Worm (Caenorhabditis elegans) whole organism, L3 larva: Measurements from ENCODE around the gene R09A8.2.
A peak's percentile ranks its signal among the peaks of the same experiment; 100 is the strongest.

Experiments used
- R02D3.7 ChIP-seq: fragments of 150-350 bp; optimal IDR thresholded peaks from 2 replicates; lab custom pipeline; 2014; ENCODE audit warnings: missing biosample characterization, missing genetic modification characterization
- ZK546.5 ChIP-seq: sonication (generic microtip); optimal IDR thresholded peaks from 2 replicates; lab custom pipeline; 2017; ENCODE audit warnings: missing biosample characterization, missing genetic modification characterization
- aly-2 ChIP-seq: fragments of 150-350 bp; optimal IDR thresholded peaks from 2 replicates; lab custom pipeline; 2014; ENCODE audit warnings: missing biosample characterization, missing genetic modification characterization
- ama-1 ChIP-seq: fragments of 150-350 bp; optimal IDR thresholded peaks from 2 replicates; lab custom pipeline; 2018
- ceh-16 ChIP-seq: sonication (generic microtip); optimal IDR thresholded peaks from 2 replicates; lab custom pipeline; 2017; ENCODE audit warnings: missing biosample characterization, missing genetic modification characterization
- ceh-28 ChIP-seq: fragments of 150-350 bp; optimal IDR thresholded peaks from 2 replicates; lab custom pipeline; 2014; ENCODE audit warnings: missing biosample characterization, missing genetic modification reagents, missing genetic modification characterization
- ceh-82 ChIP-seq: fragments of 150-350 bp; optimal IDR thresholded peaks from 2 replicates; lab custom pipeline; 2014; ENCODE audit warnings: missing biosample characterization, missing genetic modification characterization
- ceh-9 ChIP-seq: sonication (generic microtip); optimal IDR thresholded peaks from 2 replicates; lab custom pipeline; 2018; ENCODE audit warnings: missing biosample characterization, missing genetic modification characterization
- daf-12 ChIP-seq: fragments of 150-350 bp; optimal IDR thresholded peaks from 2 replicates; lab custom pipeline; 2014; ENCODE audit warnings: missing biosample characterization, missing genetic modification reagents, missing genetic modification characterization
- egl-27 ChIP-seq: sonication (generic microtip); optimal IDR thresholded peaks from 4 replicates; lab custom pipeline; 2017; ENCODE audit warnings: missing biosample characterization, missing genetic modification reagents, missing genetic modification characterization
- egl-5 ChIP-seq: fragments of 150-350 bp; optimal IDR thresholded peaks from 2 replicates; lab custom pipeline; 2017; ENCODE audit warnings: missing biosample characterization, missing genetic modification reagents, missing genetic modification characterization, inconsistent platforms
- elt-1 ChIP-seq: fragments of 150-350 bp; optimal IDR thresholded peaks from 2 replicates; lab custom pipeline; 2014; ENCODE audit warnings: missing biosample characterization, missing genetic modification characterization
- elt-2 ChIP-seq: sonication (generic microtip); optimal IDR thresholded peaks from 2 replicates; lab custom pipeline; 2016; ENCODE audit warnings: missing genetic modification reagents, mild to moderate bottlenecking, missing genetic modification characterization, missing compliant biosample characterization
- elt-3 ChIP-seq, 3 experiments: fragments of 150-350 bp in 1 of 3; sonication (generic microtip) in 2 of 3; optimal IDR thresholded peaks; 2 replicates in 2 of 3; 4 replicates in 1 of 3; lab custom pipeline; 2014 to 2017; ENCODE audit warnings: missing biosample characterization in 3 of 3, missing genetic modification characterization in 3 of 3
- fkh-10 ChIP-seq: sonication (generic microtip); optimal IDR thresholded peaks from 2 replicates; lab custom pipeline; 2017; ENCODE audit warnings: missing biosample characterization, missing genetic modification reagents, missing genetic modification characterization
- fkh-2 ChIP-seq: fragments of 150-350 bp; optimal IDR thresholded peaks from 2 replicates; lab custom pipeline; 2014; ENCODE audit warnings: missing biosample characterization, missing genetic modification reagents, missing genetic modification characterization
- hmg-11 ChIP-seq: sonication (generic microtip); optimal IDR thresholded peaks from 2 replicates; lab custom pipeline; 2016; ENCODE audit warnings: missing genetic modification characterization, missing compliant biosample characterization
- jun-1 ChIP-seq: fragments of 150-350 bp; optimal IDR thresholded peaks from 2 replicates; lab custom pipeline; 2014; ENCODE audit warnings: missing biosample characterization, missing genetic modification reagents, missing genetic modification characterization
- lin-15B ChIP-seq: fragments of 150-350 bp; optimal IDR thresholded peaks from 2 replicates; lab custom pipeline; 2014; ENCODE audit warnings: missing biosample characterization, missing genetic modification characterization
- lin-39 ChIP-seq: fragments of 150-350 bp; optimal IDR thresholded peaks from 2 replicates; lab custom pipeline; 2018; ENCODE audit warnings: missing biosample characterization, missing genetic modification reagents, missing genetic modification characterization
- lsy-12 ChIP-seq: sonication (generic microtip); optimal IDR thresholded peaks from 2 replicates; lab custom pipeline; 2016; ENCODE audit warnings: mild to moderate bottlenecking, missing genetic modification characterization, missing compliant biosample characterization
- mdl-1 ChIP-seq: fragments of 150-350 bp; optimal IDR thresholded peaks from 2 replicates; lab custom pipeline; 2014; ENCODE audit warnings: missing biosample characterization, missing genetic modification characterization
- mml-1 ChIP-seq: fragments of 150-350 bp; sonication (generic microtip); optimal IDR thresholded peaks from 3 replicates; lab custom pipeline; 2014; ENCODE audit warnings: missing biosample characterization, missing genetic modification characterization
- nfya-1 ChIP-seq: sonication (generic microtip); optimal IDR thresholded peaks from 2 replicates; lab custom pipeline; 2017; ENCODE audit warnings: missing genetic modification characterization, mild to moderate bottlenecking, missing compliant biosample characterization, antibody characterized with exemption, moderate library complexity; ENCODE audit not compliant: insufficient read depth
- nhr-11 ChIP-seq: fragments of 150-350 bp; optimal IDR thresholded peaks from 2 replicates; lab custom pipeline; 2014; ENCODE audit warnings: missing biosample characterization, missing genetic modification characterization
- nhr-12 ChIP-seq: fragments of 150-350 bp; optimal IDR thresholded peaks from 2 replicates; lab custom pipeline; 2014; ENCODE audit warnings: missing biosample characterization, missing genetic modification characterization
- nhr-23 ChIP-seq: fragments of 150-350 bp; optimal IDR thresholded peaks from 2 replicates; lab custom pipeline; 2014; ENCODE audit warnings: missing biosample characterization, missing genetic modification reagents, missing genetic modification characterization
- nhr-237 ChIP-seq: fragments of 150-350 bp; optimal IDR thresholded peaks from 2 replicates; lab custom pipeline; 2014; ENCODE audit warnings: missing biosample characterization, missing genetic modification characterization
- nhr-25 ChIP-seq: sonication (generic microtip); optimal IDR thresholded peaks from 2 replicates; lab custom pipeline; 2017; ENCODE audit warnings: missing biosample characterization, missing genetic modification characterization
- nhr-43 ChIP-seq: sonication (generic microtip); optimal IDR thresholded peaks from 2 replicates; lab custom pipeline; 2016; ENCODE audit warnings: mild to moderate bottlenecking, missing genetic modification characterization, missing compliant biosample characterization; ENCODE audit not compliant: poor library complexity, severe bottlenecking
- nhr-67 ChIP-seq: fragments of 150-350 bp; optimal IDR thresholded peaks from 2 replicates; lab custom pipeline; 2014; ENCODE audit warnings: missing biosample characterization, missing genetic modification characterization
- nhr-76 ChIP-seq: fragments of 150-350 bp; sonication (generic microtip); optimal IDR thresholded peaks from 5 replicates; lab custom pipeline; 2014; ENCODE audit warnings: missing biosample characterization, missing genetic modification characterization
- nhr-77 ChIP-seq: fragments of 150-350 bp; optimal IDR thresholded peaks from 2 replicates; lab custom pipeline; 2014; ENCODE audit warnings: missing biosample characterization, missing genetic modification characterization
- pha-4 ChIP-seq: fragments of 150-350 bp; optimal IDR thresholded peaks from 2 replicates; lab custom pipeline; 2014; ENCODE audit warnings: missing biosample characterization, missing genetic modification reagents, missing genetic modification characterization
- pqm-1 ChIP-seq: fragments of 150-350 bp; optimal IDR thresholded peaks from 2 replicates; lab custom pipeline; 2017; ENCODE audit warnings: missing biosample characterization, missing genetic modification characterization, inconsistent platforms
- sea-2 ChIP-seq: fragments of 150-350 bp; sonication (generic microtip); optimal IDR thresholded peaks from 4 replicates; lab custom pipeline; 2014; ENCODE audit warnings: missing biosample characterization, missing genetic modification reagents, missing genetic modification characterization
- skn-1 ChIP-seq: fragments of 150-350 bp; optimal IDR thresholded peaks from 2 replicates; lab custom pipeline; 2014; ENCODE audit warnings: missing biosample characterization, missing genetic modification characterization
- tbx-2 ChIP-seq: sonication (generic microtip); optimal IDR thresholded peaks from 2 replicates; lab custom pipeline; 2016; ENCODE audit warnings: mild to moderate bottlenecking, missing genetic modification characterization, missing compliant biosample characterization
- unc-39 ChIP-seq: sonication (generic microtip); optimal IDR thresholded peaks from 4 replicates; lab custom pipeline; 2017; ENCODE audit warnings: missing biosample characterization, missing genetic modification characterization
- unc-62 ChIP-seq: fragments of 150-350 bp; sonication (generic microtip); optimal IDR thresholded peaks from 4 replicates; lab custom pipeline; 2014; ENCODE audit warnings: missing biosample characterization, missing genetic modification reagents, missing genetic modification characterization
- zag-1 ChIP-seq: fragments of 150-350 bp; optimal IDR thresholded peaks from 2 replicates; lab custom pipeline; 2014; ENCODE audit warnings: missing biosample characterization, missing genetic modification characterization
- ztf-11 ChIP-seq: fragments of 150-350 bp; optimal IDR thresholded peaks from 2 replicates; lab custom pipeline; 2014; ENCODE audit warnings: missing biosample characterization, missing genetic modification characterization
- ztf-4 ChIP-seq: fragments of 150-350 bp; optimal IDR thresholded peaks from 2 replicates; lab custom pipeline; 2014; ENCODE audit warnings: missing biosample characterization, missing genetic modification characterization

R09A8.2 gene

ce11 chrX:12665799-12666198 lies 46.5 kb downstream of the R09A8.2 start:
- no peak for TF ChIP-seq ZK546.5
- peak; percentile 82 for TF ChIP-seq ama-1 (lab: Kevin White, UChicago)
- TF ChIP-seq pqm-1 (tag; lab: Kevin White, UChicago) = no peak
- TF ChIP-seq ceh-16 (tag; lab: Kevin White, UChicago) = no peak

- TF ChIP-seq nhr-43 (tag; lab: Kevin White, UChicago) (no peak), nfya-1 (tag; lab: Kevin White, UChicago) (peak; percentile 14), daf-12 (tag; lab: Kevin White, UChicago) (no peak), zag-1 (tag; lab: Kevin White, UChicago) (no peak), nhr-25 (tag; lab: Kevin White, UChicago) (peak; percentile 20), lin-15B (tag; lab: Kevin White, UChicago) (no peak), pha-4 (tag; lab: Kevin White, UChicago) (peak; percentile 49), elt-2 (tag; lab: Kevin White, UChicago) (peak; percentile 43)
Observed at ce11 chrX:12667804-12668511, 48.7 kb downstream of the R09A8.2 start, which contains the start of gene nhr-17. Gene nhr-17, minus strand, starts transcription at chrX:12667854.

ce11 chrX:12668941-12669501 lies 49.8 kb downstream of the R09A8.2 start:
- TF ChIP-seq ceh-82 (tag; lab: Kevin White, UChicago) = no peak
- no peak for TF ChIP-seq aly-2 (tag; lab: Kevin White, UChicago)
- no peak for TF ChIP-seq unc-62 (GFP tag; lab: Kevin White, UChicago)
- peak; percentile 41 for TF ChIP-seq nhr-11
- no peak for TF ChIP-seq elt-3 (tag; optimal IDR thresholded peaks at IDR 0.05; lab: Kevin White, UChicago)
- TF ChIP-seq, all 47 proteins: peak for 1

- peak; percentile 66 for TF ChIP-seq ama-1 (lab: Kevin White, UChicago)
- peak; percentile 27 for TF ChIP-seq mdl-1
- no peak for TF ChIP-seq mml-1 (tag; lab: Kevin White, UChicago)
- no peak for TF ChIP-seq jun-1
- peak; percentile 26 for TF ChIP-seq ceh-82 (tag; lab: Kevin White, UChicago)
- peak; percentile 64 for TF ChIP-seq elt-2 (tag; lab: Kevin White, UChicago)
- peak; percentile 84 for TF ChIP-seq fkh-10 (GFP tag; lab: Kevin White, UChicago)
- no peak for TF ChIP-seq nhr-67
- TF ChIP-seq lin-39 (tag; lab: Kevin White, UChicago) = peak; percentile 54
- peak; percentile 41 for TF ChIP-seq lsy-12 (tag; lab: Kevin White, UChicago)
- peak; percentile 25 for TF ChIP-seq skn-1
- TF ChIP-seq ZK546.5 = no peak
- no peak for TF ChIP-seq ceh-9 (tag; lab: Kevin White, UChicago)
- no peak for TF ChIP-seq R02D3.7
- TF ChIP-seq ztf-11 (tag; lab: Kevin White, UChicago) = no peak
- peak; percentile 70 for TF ChIP-seq ceh-28 (tag; lab: Kevin White, UChicago)
- peak; percentile 23 for TF ChIP-seq lin-15B (tag; lab: Kevin White, UChicago)
- no peak for TF ChIP-seq elt-3 (tag; optimal IDR thresholded peaks at IDR 0.05; lab: Kevin White, UChicago)
- TF ChIP-seq nhr-43 (tag; lab: Kevin White, UChicago) = peak; percentile 50
- TF ChIP-seq hmg-11 (tag; lab: Kevin White, UChicago) = peak; percentile 95
- no peak for TF ChIP-seq nhr-11
- no peak for TF ChIP-seq nhr-12 (tag; lab: Kevin White, UChicago)
- TF ChIP-seq nhr-23 (tag; lab: Kevin White, UChicago) = peak; percentile 70
- TF ChIP-seq unc-39 (tag; lab: Kevin White, UChicago) = no peak
- TF ChIP-seq elt-1 (tag; lab: Kevin White, UChicago) = peak; percentile 69
- TF ChIP-seq pqm-1 (tag; lab: Kevin White, UChicago) = peak; percentile 57
- no peak for TF ChIP-seq nhr-77 (tag; lab: Kevin White, UChicago)
- peak; percentile 75 for TF ChIP-seq nhr-25 (tag; lab: Kevin White, UChicago)
- no peak for TF ChIP-seq aly-2 (tag; lab: Kevin White, UChicago)
- no peak for TF ChIP-seq fkh-2
- TF ChIP-seq sea-2 = no peak
- TF ChIP-seq nhr-76 = no peak
- peak; percentile 21 for TF ChIP-seq ztf-4 (tag; lab: Kevin White, UChicago)
- no peak for TF ChIP-seq ceh-16 (tag; lab: Kevin White, UChicago)
- TF ChIP-seq unc-62 (GFP tag; lab: Kevin White, UChicago) = peak; percentile 84
- TF ChIP-seq egl-27 (tag; lab: Kevin White, UChicago) = no peak
- peak; percentile 74 for TF ChIP-seq tbx-2 (tag; lab: Kevin White, UChicago)
- no peak for TF ChIP-seq nhr-237 (tag; lab: Kevin White, UChicago)
- peak; percentile 85 for TF ChIP-seq pha-4 (tag; lab: Kevin White, UChicago)
- TF ChIP-seq daf-12 (tag; lab: Kevin White, UChicago) = no peak
- peak; percentile 64 for TF ChIP-seq egl-5 (tag; lab: Kevin White, UChicago)
- TF ChIP-seq nfya-1 (tag; lab: Kevin White, UChicago) = peak; percentile 87
Observed at ce11 chrX:12670385-12670784, 51.1 kb downstream of the R09A8.2 start.
